Worm (Caenorhabditis elegans) whole organism, L1 larva: ENCODE measurements around the gene Y48D7A.1.

Experiments
- C04F5.9 ChIP-seq: sonication (generic microtip); optimal IDR thresholded peaks from 2 replicates; lab custom pipeline; 2016; ENCODE audit warnings: missing genetic modification characterization, missing compliant biosample characterization
- C16A3.4 ChIP-seq: fragments of 150-350 bp; optimal IDR thresholded peaks from 2 replicates; lab custom pipeline; 2014; ENCODE audit warnings: missing biosample characterization, missing genetic modification characterization
- Y116A8C.19 ChIP-seq: sonication (generic microtip); optimal IDR thresholded peaks from 2 replicates; lab custom pipeline; 2016; ENCODE audit warnings: missing compliant biosample characterization, missing genetic modification characterization, borderline replicate concordance
- aha-1 ChIP-seq: fragments of 150-350 bp; optimal IDR thresholded peaks from 2 replicates; lab custom pipeline; 2014; ENCODE audit warnings: missing biosample characterization, missing genetic modification characterization
- alr-1 ChIP-seq: fragments of 200-800 bp; sonication (Bioruptor generic); optimal IDR thresholded peaks from 2 replicates; lab custom pipeline; 2018; ENCODE audit warnings: borderline replicate concordance, mild to moderate bottlenecking, missing genetic modification characterization, missing compliant biosample characterization
- aly-2 ChIP-seq: fragments of 150-350 bp; optimal IDR thresholded peaks from 2 replicates; lab custom pipeline; 2014; ENCODE audit warnings: missing biosample characterization, missing genetic modification characterization
- ama-1 ChIP-seq: fragments of 150-350 bp; optimal IDR thresholded peaks from 2 replicates; lab custom pipeline; 2014
- blmp-1 ChIP-seq: fragments of 150-350 bp; optimal IDR thresholded peaks from 2 replicates; lab custom pipeline; 2014; ENCODE audit warnings: missing biosample characterization, missing genetic modification characterization
- ceh-82 ChIP-seq, 3 experiments: fragments of 150-350 bp in 1 of 3; sonication (generic microtip) in 2 of 3; optimal IDR thresholded peaks; 2 replicates each; lab custom pipeline; 2014 to 2017; ENCODE audit warnings: missing biosample characterization in 3 of 3, missing genetic modification characterization in 3 of 3
- ceh-88 ChIP-seq: fragments of 200-800 bp; sonication (Bioruptor generic); IDR thresholded peaks from 2 replicates; pipeline ENCODE4 v1.3.6; 2022; ENCODE audit warnings: missing genetic modification characterization, missing compliant biosample characterization
- ceh-90 ChIP-seq: sonication (generic microtip); optimal IDR thresholded peaks from 2 replicates; lab custom pipeline; 2016; ENCODE audit warnings: missing genetic modification characterization, missing compliant biosample characterization
- egl-13 ChIP-seq: sonication (generic microtip); optimal IDR thresholded peaks from 2 replicates; lab custom pipeline; 2016; ENCODE audit warnings: missing genotype, missing genetic modification reagents, missing genetic modification characterization, missing compliant biosample characterization
- egl-27 ChIP-seq, 2 experiments: fragments of 150-350 bp in 1 of 2; sonication (generic microtip); optimal IDR thresholded peaks; 3 replicates each; lab custom pipeline; 2017 to 2018; ENCODE audit warnings: missing biosample characterization in 2 of 2, missing genetic modification characterization in 2 of 2, missing genetic modification reagents in 2 of 2
- elt-2 ChIP-seq: sonication (generic microtip); optimal IDR thresholded peaks from 2 replicates; lab custom pipeline; 2016; ENCODE audit warnings: missing genetic modification characterization, mild to moderate bottlenecking, inconsistent platforms, missing compliant biosample characterization, missing genetic modification reagents
- elt-3 ChIP-seq, 6 experiments: fragments of 150-350 bp in 1 of 6; sonication (generic microtip); optimal IDR thresholded peaks; 2 replicates each; lab custom pipeline; 2017 to 2018; ENCODE audit warnings: missing biosample characterization in 6 of 6, missing genetic modification characterization in 6 of 6, inconsistent platforms in 1 of 6
- ets-5 ChIP-seq: fragments of 200-800 bp; sonication (Bioruptor generic); IDR thresholded peaks from 2 replicates; pipeline ENCODE4 v1.3.6; 2022; ENCODE audit warnings: missing genetic modification characterization, missing compliant biosample characterization
- fkh-10 ChIP-seq: sonication (generic microtip); optimal IDR thresholded peaks from 2 replicates; lab custom pipeline; 2017; ENCODE audit warnings: missing biosample characterization, missing genetic modification reagents, missing genetic modification characterization
- fkh-4 ChIP-seq: sonication (generic microtip); optimal IDR thresholded peaks from 2 replicates; lab custom pipeline; 2016; ENCODE audit warnings: missing compliant biosample characterization, missing genetic modification characterization, borderline replicate concordance
- fkh-8 ChIP-seq: sonication (generic microtip); optimal IDR thresholded peaks from 2 replicates; lab custom pipeline; 2016; ENCODE audit warnings: mild to moderate bottlenecking, missing genetic modification characterization, missing compliant biosample characterization
- fos-1 ChIP-seq: fragments of 150-350 bp; optimal IDR thresholded peaks from 2 replicates; lab custom pipeline; 2014; ENCODE audit warnings: missing biosample characterization, missing genetic modification characterization
- grh-1 ChIP-seq: fragments of 200-800 bp; sonication (Bioruptor generic); IDR thresholded peaks from 2 replicates; pipeline ENCODE4 v1.3.6; 2022; ENCODE audit warnings: missing genetic modification reagents, missing genetic modification characterization, missing compliant biosample characterization
- hlh-4 ChIP-seq: sonication (generic microtip); optimal IDR thresholded peaks from 2 replicates; lab custom pipeline; 2016; ENCODE audit warnings: mild to moderate bottlenecking, missing genetic modification characterization, missing compliant biosample characterization
- irx-1 ChIP-seq: sonication (generic microtip); optimal IDR thresholded peaks from 2 replicates; lab custom pipeline; 2016; ENCODE audit warnings: missing genetic modification characterization, missing compliant biosample characterization
- isw-1 ChIP-seq: fragments of 200-800 bp; sonication (Bioruptor generic); IDR thresholded peaks from 2 replicates; pipeline ENCODE4 v1.3.6; 2022; ENCODE audit warnings: missing genetic modification characterization, missing compliant biosample characterization
- jun-1 ChIP-seq: fragments of 150-350 bp; optimal IDR thresholded peaks from 2 replicates; lab custom pipeline; 2014; ENCODE audit warnings: missing biosample characterization, missing genetic modification reagents, missing genetic modification characterization
- lin-13 ChIP-seq: fragments of 150-350 bp; optimal IDR thresholded peaks from 2 replicates; lab custom pipeline; 2014; ENCODE audit warnings: missing biosample characterization, missing genetic modification reagents, missing genetic modification characterization
- lin-35 ChIP-seq, 2 experiments: fragments of 150-350 bp; optimal IDR thresholded peaks; 2 replicates each; lab custom pipeline; 2014; ENCODE audit warnings: missing biosample characterization in 2 of 2, missing genetic modification characterization in 2 of 2, missing genetic modification reagents in 2 of 2
- lin-39 ChIP-seq: fragments of 150-350 bp; optimal IDR thresholded peaks from 2 replicates; lab custom pipeline; 2014; ENCODE audit warnings: missing biosample characterization, missing genetic modification reagents, missing genetic modification characterization
- lir-3 ChIP-seq: sonication (generic microtip); optimal IDR thresholded peaks from 2 replicates; lab custom pipeline; 2016; ENCODE audit warnings: mild to moderate bottlenecking, missing genetic modification characterization, moderate library complexity, missing compliant biosample characterization; ENCODE audit not compliant: poor library complexity
- lsy-2 ChIP-seq, 2 experiments: fragments of 150-350 bp; optimal IDR thresholded peaks; 2 replicates each; lab custom pipeline; 2014; ENCODE audit warnings: missing biosample characterization in 2 of 2, missing genetic modification characterization in 2 of 2
- mab-9 ChIP-seq: fragments of 200-800 bp; sonication (Bioruptor generic); IDR thresholded peaks from 2 replicates; pipeline ENCODE4 v1.3.6; 2022; ENCODE audit warnings: missing genetic modification reagents, missing genetic modification characterization, missing compliant biosample characterization
- mdl-1 ChIP-seq, 2 experiments: fragments of 150-350 bp; optimal IDR thresholded peaks; 2 replicates each; lab custom pipeline; 2014 to 2017; ENCODE audit warnings: missing biosample characterization in 2 of 2, missing genetic modification characterization in 2 of 2, inconsistent platforms in 1 of 2
- mep-1 ChIP-seq: fragments of 150-350 bp; optimal IDR thresholded peaks from 2 replicates; lab custom pipeline; 2014; ENCODE audit warnings: missing biosample characterization, missing genetic modification characterization
- nhr-12 ChIP-seq: sonication (generic microtip); optimal IDR thresholded peaks from 2 replicates; lab custom pipeline; 2017; ENCODE audit warnings: missing biosample characterization, missing genetic modification characterization
- nhr-237 ChIP-seq: fragments of 150-350 bp; optimal IDR thresholded peaks from 2 replicates; lab custom pipeline; 2014; ENCODE audit warnings: missing biosample characterization, missing genetic modification characterization
- nhr-47 ChIP-seq: sonication (generic microtip); optimal IDR thresholded peaks from 2 replicates; lab custom pipeline; 2016; ENCODE audit warnings: mild to moderate bottlenecking, missing genetic modification characterization, moderate library complexity, missing compliant biosample characterization
- nhr-84 ChIP-seq: sonication (generic microtip); optimal IDR thresholded peaks from 2 replicates; lab custom pipeline; 2017; ENCODE audit warnings: missing biosample characterization, missing genetic modification characterization
- nhr-85 ChIP-seq: sonication (generic microtip); peaks from one replicate; lab custom pipeline; 2016; ENCODE audit warnings: missing genetic modification characterization, inconsistent platforms, missing compliant biosample characterization
- rnt-1 ChIP-seq: sonication (generic microtip); optimal IDR thresholded peaks from 2 replicates; lab custom pipeline; 2016; ENCODE audit warnings: mild to moderate bottlenecking, missing genetic modification characterization, moderate library complexity, missing compliant biosample characterization
- skn-1 ChIP-seq: fragments of 150-350 bp; optimal IDR thresholded peaks from 2 replicates; lab custom pipeline; 2014; ENCODE audit warnings: missing biosample characterization, missing genetic modification characterization
- snu-23 ChIP-seq: sonication (generic microtip); optimal IDR thresholded peaks from 2 replicates; lab custom pipeline; 2016; ENCODE audit warnings: missing genetic modification characterization, missing compliant biosample characterization
- sptf-1 ChIP-seq: fragments of 150-350 bp; optimal IDR thresholded peaks from 2 replicates; lab custom pipeline; 2014; ENCODE audit warnings: missing biosample characterization, missing genetic modification characterization
- tbx-2 ChIP-seq: sonication (generic microtip); optimal IDR thresholded peaks from 2 replicates; lab custom pipeline; 2016; ENCODE audit warnings: missing genetic modification characterization, missing compliant biosample characterization
- unc-62 ChIP-seq: fragments of 150-350 bp; optimal IDR thresholded peaks from 2 replicates; lab custom pipeline; 2014; ENCODE audit warnings: missing biosample characterization, missing genetic modification reagents, missing genetic modification characterization
- unc-86 ChIP-seq: sonication (generic microtip); optimal IDR thresholded peaks from 2 replicates; lab custom pipeline; 2016; ENCODE audit warnings: missing genetic modification characterization, missing compliant biosample characterization
- unc-98 ChIP-seq: fragments of 200-800 bp; sonication (Bioruptor generic); IDR thresholded peaks from 2 replicates; pipeline ENCODE4 v1.3.6; 2022; ENCODE audit warnings: missing genetic modification characterization, missing compliant biosample characterization
- vab-15 ChIP-seq: sonication (generic microtip); optimal IDR thresholded peaks from 2 replicates; lab custom pipeline; 2017; ENCODE audit warnings: missing genotype, mild to moderate bottlenecking, missing genetic modification characterization, missing compliant biosample characterization
- zip-4 ChIP-seq: fragments of 200-800 bp; sonication (Bioruptor generic); optimal IDR thresholded peaks from 2 replicates; lab custom pipeline; 2018; ENCODE audit warnings: mild to moderate bottlenecking, missing genetic modification characterization, moderate library complexity, missing compliant biosample characterization

Gene Y48D7A.1

ce11 chrX:3035972-3036379 lies 26.7 kb downstream of the Y48D7A.1 start (continued):
- TF ChIP-seq mdl-1 (tag; optimal IDR thresholded peaks at IDR 0.05; lab: Kevin White, UChicago) (peak in 1 of 2 experiments; percentile 75), elt-3 (tag; optimal IDR thresholded peaks at IDR 0.05; lab: Kevin White, UChicago) (peak in 3 of 6 experiments; percentile 14 to 94 (median 51)), ceh-88 (GFP tag; lab: Robert Waterston, UW) (peak; percentile 93), fos-1 (peak; percentile 88), egl-27 (tag; optimal IDR thresholded peaks at IDR 0.05; lab: Kevin White, UChicago) (peak; percentile 27 to 72), unc-98 (GFP tag; lab: Robert Waterston, UW) (peak; percentile 69; the same call in 1 of the 2 replicates), fkh-8 (tag; lab: Kevin White, UChicago) (peak; percentile 91), elt-2 (peak; percentile 84), nhr-85 (tag; lab: Kevin White, UChicago) (peak; percentile 92), ama-1 (lab: Kevin White, UChicago) (peak; percentile 55), fkh-4 (tag; lab: Kevin White, UChicago) (peak; percentile 66), mep-1 (peak; percentile 86), blmp-1 (tag; lab: Kevin White, UChicago) (no peak), zip-4 (GFP tag; lab: Kevin White, UChicago) (peak; percentile 81), nhr-237 (tag; lab: Kevin White, UChicago) (peak; percentile 31), isw-1 (GFP tag; lab: Robert Waterston, UW) (peak; percentile 74), nhr-84 (no peak), unc-62 (GFP tag; lab: Kevin White, UChicago) (no peak), rnt-1 (peak; percentile 90), fkh-10 (GFP tag; lab: Kevin White, UChicago) (peak; percentile 90), sptf-1 (tag; lab: Kevin White, UChicago) (no peak), aly-2 (peak; percentile 96), nhr-12 (tag; lab: Kevin White, UChicago) (no peak), lir-3 (peak; percentile 88), ceh-90 (tag; lab: Kevin White, UChicago) (peak; percentile 28), lin-39 (peak; percentile 87), C04F5.9 (tag; lab: Kevin White, UChicago) (peak; percentile 59), lin-35 (GFP tag; optimal IDR thresholded peaks at IDR 0.05; lab: Kevin White, UChicago) (peak; percentile 64 to 84), vab-15 (no peak), egl-13 (tag; lab: Kevin White, UChicago) (peak; percentile 92), grh-1 (peak; percentile 83), irx-1 (tag; lab: Kevin White, UChicago) (peak; percentile 92), tbx-2 (tag; lab: Kevin White, UChicago) (peak; percentile 92), ceh-82 (tag; optimal IDR thresholded peaks at IDR 0.05; lab: Kevin White, UChicago) (peak; percentile 79 to 89 (median 86)), aha-1 (no peak), mab-9 (GFP tag; lab: Robert Waterston, UW) (peak; percentile 89), jun-1 (peak; percentile 90), unc-86 (tag; lab: Kevin White, UChicago) (peak; percentile 87), Y116A8C.19 (tag; lab: Kevin White, UChicago) (no peak), lsy-2 (tag; optimal IDR thresholded peaks at IDR 0.05; lab: Kevin White, UChicago) (peak; percentile 82 to 84), C16A3.4 (tag; lab: Kevin White, UChicago) (peak; percentile 90), alr-1 (tag; lab: Kevin White, UChicago) (no peak), hlh-4 (tag; lab: Kevin White, UChicago) (no peak), snu-23 (GFP tag; lab: Kevin White, UChicago) (peak; percentile 98), lin-13 (peak; percentile 84), skn-1 (tag; lab: Kevin White, UChicago) (peak; percentile 79), nhr-47 (tag; lab: Kevin White, UChicago) (peak; percentile 96), ets-5 (GFP tag; lab: Robert Waterston, UW) (no peak)
